Worm (Caenorhabditis elegans): ENCODE results near the gene cec-8.

cec-8 gene

ce11 chrIII:402168-402813 is 26.8 kb upstream of the cec-8 start, which contains the start of the genes Y55B1BL.1 and Y55B1BL.2:
Gene Y55B1BL.1 (plus strand): TSS chrIII:402384.
Gene Y55B1BL.2 (plus strand): TSS chrIII:402763.
- TF ChIP-seq nhr-20 (tag; optimal IDR thresholded peaks at IDR 0.05) = peak; percentile 48
- TF ChIP-seq nhr-71 (tag; optimal IDR thresholded peaks at IDR 0.05) = peak; percentile 37
- no peak for TF ChIP-seq egl-13 (tag; optimal IDR thresholded peaks at IDR 0.05)
- TF ChIP-seq blmp-1 (tag; optimal IDR thresholded peaks at IDR 0.05) = peak; percentile 43
- no peak for TF ChIP-seq nhr-76 (tag; optimal IDR thresholded peaks at IDR 0.05)
- TF ChIP-seq nhr-85 (tag) = peak; percentile 64
- peak; percentile 48 for TF ChIP-seq snu-23 (GFP tag; optimal IDR thresholded peaks at IDR 0.05)
- TF ChIP-seq nhr-237 (tag; optimal IDR thresholded peaks at IDR 0.05) = no peak
- TF ChIP-seq elt-3 (tag; optimal IDR thresholded peaks at IDR 0.05) = peak in 1 of 6 experiments; percentile 63
- no peak for TF ChIP-seq lin-14 (GFP tag; optimal IDR thresholded peaks at IDR 0.05)
- TF ChIP-seq lin-35 (GFP tag; optimal IDR thresholded peaks at IDR 0.05) = peak in 1 of 2 experiments; percentile 63
- TF ChIP-seq mdl-1 (tag; optimal IDR thresholded peaks at IDR 0.05) = peak in 1 of 2 experiments; percentile 49

ce11 chrIII:415331-415775 is 13.8 kb upstream of the cec-8 start:
- TF ChIP-seq nhr-19 (GFP tag; conservative IDR thresholded peaks at IDR 0.05) = peak; percentile 57
- TF ChIP-seq ets-5 (GFP tag; IDR thresholded peaks at IDR 0.05) = peak; percentile 96; the same call in 1 of the 2 replicates
- peak; percentile 64 for TF ChIP-seq unc-98 (GFP tag; IDR thresholded peaks at IDR 0.05)
- TF ChIP-seq mab-9 (GFP tag; IDR thresholded peaks at IDR 0.05) = peak; percentile 67; the same call in 1 of the 2 replicates
- TF ChIP-seq grh-1 (GFP tag; IDR thresholded peaks at IDR 0.05) = peak; percentile 51; the same call in 1 of the 2 replicates

ce11 chrIII:418649-419048 is 10.5 kb upstream of the cec-8 start, which contains the start of gene stim-1:
Gene stim-1 (minus strand): TSS chrIII:418749.
- TF ChIP-seq C34B4.2 (tag; optimal IDR thresholded peaks at IDR 0.05) (no peak), ces-1 (GFP tag; optimal IDR thresholded peaks at IDR 0.05) (no peak), tbx-2 (tag; optimal IDR thresholded peaks at IDR 0.05) (no peak), ceh-90 (tag; optimal IDR thresholded peaks at IDR 0.05) (no peak), efl-3 (GFP tag; optimal IDR thresholded peaks at IDR 0.05) (no peak), mab-9 (GFP tag; IDR thresholded peaks at IDR 0.05) (no peak), egl-27 (tag; optimal IDR thresholded peaks at IDR 0.05) (no peak), pax-3 (tag; optimal IDR thresholded peaks at IDR 0.05) (no peak), fkh-4 (tag; optimal IDR thresholded peaks at IDR 0.05; ENCODE audit: borderline replicate concordance) (no peak), fkh-10 (GFP tag; optimal IDR thresholded peaks at IDR 0.05) (no peak), lsy-2 (tag; optimal IDR thresholded peaks at IDR 0.05) (no peak), jun-1 (tag; optimal IDR thresholded peaks at IDR 0.05) (no peak), lin-14 (GFP tag; optimal IDR thresholded peaks at IDR 0.05) (no peak), fos-1 (tag; optimal IDR thresholded peaks at IDR 0.05) (no peak), C16A3.4 (tag; optimal IDR thresholded peaks at IDR 0.05) (no peak), aly-2 (tag; optimal IDR thresholded peaks at IDR 0.05) (no peak), rnt-1 (tag; optimal IDR thresholded peaks at IDR 0.05) (no peak)

- TF ChIP-seq dpl-1 (GFP tag; optimal IDR thresholded peaks at IDR 0.05) = no peak
- TF ChIP-seq mdl-1 (tag; optimal IDR thresholded peaks at IDR 0.05) = no peak
- TF ChIP-seq pqm-1 (tag; optimal IDR thresholded peaks at IDR 0.05) = no peak
Observed at ce11 chrIII:422553-422952, 6.6 kb upstream of the cec-8 start.

ce11 chrIII:423875-424274 is 5.3 kb upstream of the cec-8 start:
- TF ChIP-seq lsy-2 (tag; optimal IDR thresholded peaks at IDR 0.05) = peak in 1 of 2 experiments; percentile 50
- TF ChIP-seq ces-1 (GFP tag; optimal IDR thresholded peaks at IDR 0.05) = no peak
- no peak for TF ChIP-seq nhr-28 (tag; optimal IDR thresholded peaks at IDR 0.05)
- TF ChIP-seq lin-14 (GFP tag; optimal IDR thresholded peaks at IDR 0.05) = no peak
- peak in 1 of 2 experiments; percentile 32 for TF ChIP-seq lin-35 (GFP tag; optimal IDR thresholded peaks at IDR 0.05)
- peak in 2 of 3 experiments; percentile 32 to 59 for TF ChIP-seq dpl-1 (GFP tag; optimal IDR thresholded peaks at IDR 0.05)
- peak; percentile 12 to 31 for TF ChIP-seq efl-1 (optimal IDR thresholded peaks at IDR 0.05)
- peak; percentile 38 to 85 for TF ChIP-seq efl-1 (GFP tag; optimal IDR thresholded peaks at IDR 0.05 in 1 of 2)
- no peak for TF ChIP-seq ceh-88 (GFP tag; IDR thresholded peaks at IDR 0.05)
- TF ChIP-seq blmp-1 (tag; optimal IDR thresholded peaks at IDR 0.05) = peak; percentile 78
- peak; percentile 9 for TF ChIP-seq C16A3.4 (tag; optimal IDR thresholded peaks at IDR 0.05)
